Worm (Caenorhabditis elegans): ENCODE measurements around the gene T12C9.7.
A peak's percentile ranks its signal among the peaks of the same experiment; 100 is the strongest.

Gene T12C9.7

DNA sequence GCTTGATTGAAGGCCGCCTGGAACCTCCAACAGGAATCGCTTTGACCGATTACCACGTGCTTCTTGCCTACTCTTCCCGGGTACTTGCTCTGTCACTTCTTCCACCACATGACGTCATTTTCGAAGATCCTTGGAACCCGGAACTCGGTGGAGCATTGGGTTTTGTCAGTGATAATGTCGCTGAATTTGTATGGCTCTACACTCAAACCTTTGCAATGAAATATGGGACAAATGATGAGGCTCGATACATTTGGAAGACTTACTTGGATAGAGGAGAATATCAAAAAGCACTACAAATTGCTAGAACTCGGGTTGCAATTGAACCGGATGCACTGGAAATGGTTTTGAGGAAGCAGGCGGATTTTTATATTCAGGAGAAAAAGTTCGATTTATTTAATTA is 2.1 kb upstream of the T12C9.7 start:
- no peak for TF ChIP-seq B0310.2 (tag; optimal IDR thresholded peaks at IDR 0.05)
- no peak for TF ChIP-seq ets-7 (tag; optimal IDR thresholded peaks at IDR 0.05)
- TF ChIP-seq hmbx-1 (tag; optimal IDR thresholded peaks at IDR 0.05), result no peak
- no peak for TF ChIP-seq pes-1 (GFP tag; IDR thresholded peaks at IDR 0.05)
- TF ChIP-seq aly-1 (tag; optimal IDR thresholded peaks at IDR 0.05), result no peak
- no peak for TF ChIP-seq flt-1 (GFP tag; IDR thresholded peaks at IDR 0.05)
- no peak for TF ChIP-seq ceh-13 (GFP tag; optimal IDR thresholded peaks at IDR 0.05)
- TF ChIP-seq ceh-36 (tag; optimal IDR thresholded peaks at IDR 0.05), result no peak
- TF ChIP-seq sea-1 (GFP tag; conservative IDR thresholded peaks at IDR 0.05), result no peak
- TF ChIP-seq F13C5.2 (tag; optimal IDR thresholded peaks at IDR 0.05), result no peak
- no peak for TF ChIP-seq hmg-4 (GFP tag; optimal IDR thresholded peaks at IDR 0.05)
- no peak for TF ChIP-seq ama-1 (optimal IDR thresholded peaks at IDR 0.05)

DNA sequence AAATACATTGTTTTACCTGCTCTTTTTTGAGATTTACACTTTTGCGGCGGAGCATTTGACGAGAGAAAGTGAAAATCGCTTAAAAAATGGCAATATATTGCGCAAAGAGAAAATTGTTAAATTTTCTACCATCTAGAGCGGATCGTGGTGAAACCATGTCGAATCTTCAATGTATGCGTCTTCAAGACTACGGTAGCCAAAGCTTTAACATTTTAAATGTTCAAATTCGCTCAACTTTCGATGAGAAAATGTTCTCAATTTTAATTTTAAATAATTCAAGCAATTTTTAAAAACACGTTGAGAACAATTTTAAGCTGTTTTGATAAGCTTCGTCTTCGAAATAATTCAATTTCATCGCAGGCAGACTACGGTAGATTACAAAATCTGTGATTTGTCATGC is 454 bp downstream of the T12C9.7 start:
- TF ChIP-seq tra-4 (tag; optimal IDR thresholded peaks at IDR 0.05) (no peak), ets-7 (tag; optimal IDR thresholded peaks at IDR 0.05) (no peak), flt-1 (GFP tag; IDR thresholded peaks at IDR 0.05) (no peak), tbx-11 (GFP tag; IDR thresholded peaks at IDR 0.05) (no peak), hmg-4 (GFP tag; optimal IDR thresholded peaks at IDR 0.05) (no peak), hnd-1 (tag; optimal IDR thresholded peaks at IDR 0.05) (no peak), tbx-37 (GFP tag; conservative IDR thresholded peaks at IDR 0.05) (no peak), B0310.2 (tag; optimal IDR thresholded peaks at IDR 0.05) (no peak), sea-1 (GFP tag; conservative IDR thresholded peaks at IDR 0.05) (no peak), scrt-1 (GFP tag; IDR thresholded peaks at IDR 0.05) (no peak), ama-1 (optimal IDR thresholded peaks at IDR 0.05) (no peak), F13C5.2 (tag; optimal IDR thresholded peaks at IDR 0.05) (no peak), ceh-36 (tag; optimal IDR thresholded peaks at IDR 0.05) (no peak), pes-1 (GFP tag; IDR thresholded peaks at IDR 0.05) (no peak)

DNA sequence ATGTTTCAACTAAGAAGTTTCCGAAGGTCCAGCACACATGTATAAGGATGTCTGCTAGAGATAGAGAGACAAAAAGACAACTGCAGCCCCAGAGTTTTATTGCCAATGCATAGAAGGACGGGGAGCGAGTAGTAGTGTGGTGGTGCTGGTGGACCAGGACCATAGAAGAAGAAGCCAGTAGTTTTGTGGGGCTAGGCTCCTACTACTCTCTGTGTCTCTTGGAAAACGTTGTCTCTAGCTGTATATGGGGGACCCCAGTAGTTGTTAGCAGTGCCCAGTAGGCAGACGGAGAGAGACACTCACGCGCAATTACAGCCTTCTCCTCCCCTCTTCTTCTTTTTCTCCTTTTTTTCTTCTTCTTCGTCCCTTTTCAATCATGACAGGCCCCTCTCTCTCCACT is 4.7 kb downstream of the T12C9.7 start:
- no peak for TF ChIP-seq F13C5.2 (tag; optimal IDR thresholded peaks at IDR 0.05)
- no peak for TF ChIP-seq ama-1 (optimal IDR thresholded peaks at IDR 0.05)
- TF ChIP-seq ceh-13 (GFP tag; optimal IDR thresholded peaks at IDR 0.05), result no peak
- no peak for TF ChIP-seq hnd-1 (tag; optimal IDR thresholded peaks at IDR 0.05)
- no peak for TF ChIP-seq sea-1 (GFP tag; conservative IDR thresholded peaks at IDR 0.05)

ce11 chrII:4454823-4455222 is 5.9 kb downstream of the T12C9.7 start:
- TF ChIP-seq pes-1 (GFP tag; IDR thresholded peaks at IDR 0.05) (no peak), ceh-36 (tag; optimal IDR thresholded peaks at IDR 0.05) (peak; percentile 50)

ce11 chrII:4453453-4453852 is 7.3 kb downstream of the T12C9.7 start:
- TF ChIP-seq tra-4 (tag; optimal IDR thresholded peaks at IDR 0.05), result no peak
- TF ChIP-seq aly-1 (tag; optimal IDR thresholded peaks at IDR 0.05), result no peak
- TF ChIP-seq scrt-1 (GFP tag; IDR thresholded peaks at IDR 0.05), result no peak
- TF ChIP-seq ama-1 (optimal IDR thresholded peaks at IDR 0.05), result no peak
- TF ChIP-seq hnd-1 (tag; optimal IDR thresholded peaks at IDR 0.05), result no peak
- TF ChIP-seq flt-1 (GFP tag; IDR thresholded peaks at IDR 0.05), result no peak
- no peak for TF ChIP-seq ets-7 (tag; optimal IDR thresholded peaks at IDR 0.05)
- TF ChIP-seq hmg-4 (GFP tag; optimal IDR thresholded peaks at IDR 0.05), result no peak
- no peak for TF ChIP-seq sea-1 (GFP tag; conservative IDR thresholded peaks at IDR 0.05)

- TF ChIP-seq scrt-1 (GFP tag; IDR thresholded peaks at IDR 0.05), result no peak
- TF ChIP-seq flt-1 (GFP tag; IDR thresholded peaks at IDR 0.05), result no peak
- no peak for TF ChIP-seq sea-1 (GFP tag; conservative IDR thresholded peaks at IDR 0.05)
- no peak for TF ChIP-seq tra-4 (tag; optimal IDR thresholded peaks at IDR 0.05)
- no peak for TF ChIP-seq hmbx-1 (tag; optimal IDR thresholded peaks at IDR 0.05)
- TF ChIP-seq hnd-1 (tag; optimal IDR thresholded peaks at IDR 0.05), result no peak
Measured at ce11 chrII:4453051-4453450, 7.7 kb downstream of the T12C9.7 start, which contains the start of gene twk-2. TSS of gene twk-2 (minus strand) at chrII:4453151.

DNA sequence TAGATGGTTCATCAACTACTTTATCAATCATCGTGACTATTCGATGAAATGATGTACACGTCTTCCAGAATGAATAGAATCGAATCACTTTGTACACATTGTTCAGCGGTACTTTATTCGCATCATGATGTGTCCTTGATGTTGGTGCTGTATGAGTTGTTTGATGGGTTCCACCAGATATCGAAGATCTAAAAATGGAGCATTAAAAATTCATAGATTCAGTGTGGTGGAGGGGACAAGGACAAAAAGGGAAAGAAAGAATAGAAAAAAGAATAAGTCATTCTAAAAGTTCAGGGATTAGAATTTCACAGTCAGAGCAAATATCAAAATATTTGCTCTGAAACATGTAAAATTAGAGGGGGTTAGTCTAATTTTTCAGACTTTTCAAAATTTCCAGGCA is 15.9 kb downstream of the T12C9.7 start:
- TF ChIP-seq ets-7 (tag; optimal IDR thresholded peaks at IDR 0.05) (no peak), F13C5.2 (tag; optimal IDR thresholded peaks at IDR 0.05) (no peak), ama-1 (optimal IDR thresholded peaks at IDR 0.05) (no peak), sea-1 (GFP tag; conservative IDR thresholded peaks at IDR 0.05) (no peak), flt-1 (GFP tag; IDR thresholded peaks at IDR 0.05) (no peak), tbx-11 (GFP tag; IDR thresholded peaks at IDR 0.05) (no peak), ceh-13 (GFP tag; optimal IDR thresholded peaks at IDR 0.05) (no peak), aly-1 (tag; optimal IDR thresholded peaks at IDR 0.05) (no peak), hnd-1 (tag; optimal IDR thresholded peaks at IDR 0.05) (no peak), tbx-37 (GFP tag; conservative IDR thresholded peaks at IDR 0.05) (no peak), pes-1 (GFP tag; IDR thresholded peaks at IDR 0.05) (no peak), hmg-4 (GFP tag; optimal IDR thresholded peaks at IDR 0.05) (no peak), ceh-36 (tag; optimal IDR thresholded peaks at IDR 0.05) (no peak), hmbx-1 (tag; optimal IDR thresholded peaks at IDR 0.05) (no peak), B0310.2 (tag; optimal IDR thresholded peaks at IDR 0.05) (no peak), tra-4 (tag; optimal IDR thresholded peaks at IDR 0.05) (no peak), scrt-1 (GFP tag; IDR thresholded peaks at IDR 0.05) (no peak)

- no peak for TF ChIP-seq hmbx-1 (tag; optimal IDR thresholded peaks at IDR 0.05)
- TF ChIP-seq pes-1 (GFP tag; IDR thresholded peaks at IDR 0.05), result no peak
- TF ChIP-seq ceh-36 (tag; optimal IDR thresholded peaks at IDR 0.05), result no peak
- TF ChIP-seq tra-4 (tag; optimal IDR thresholded peaks at IDR 0.05), result no peak
- no peak for TF ChIP-seq sea-1 (GFP tag; conservative IDR thresholded peaks at IDR 0.05)
- no peak for TF ChIP-seq hmg-4 (GFP tag; optimal IDR thresholded peaks at IDR 0.05)
- TF ChIP-seq hnd-1 (tag; optimal IDR thresholded peaks at IDR 0.05), result no peak
- TF ChIP-seq aly-1 (tag; optimal IDR thresholded peaks at IDR 0.05), result no peak
- no peak for TF ChIP-seq tbx-11 (GFP tag; IDR thresholded peaks at IDR 0.05)
- no peak for TF ChIP-seq ceh-13 (GFP tag; optimal IDR thresholded peaks at IDR 0.05)
- TF ChIP-seq B0310.2 (tag; optimal IDR thresholded peaks at IDR 0.05), result no peak
- TF ChIP-seq flt-1 (GFP tag; IDR thresholded peaks at IDR 0.05), result no peak
- no peak for TF ChIP-seq F13C5.2 (tag; optimal IDR thresholded peaks at IDR 0.05)
Measured at ce11 chrII:4441278-4441677, 19.5 kb downstream of the T12C9.7 start.

Measured in whole organism, early embryonic.